Fruit fly (Drosophila melanogaster) whole organism, prepupa: ENCODE results near the gene agt.

ENCODE experiments used
- CG10631 ChIP-seq: fragments of 200-800 bp; sonication (Bioruptor generic); optimal IDR thresholded peaks from 2 replicates; lab custom pipeline; 2016; ENCODE audit warnings: missing biosample characterization, missing genetic modification characterization
- CG10669 ChIP-seq: fragments of 200-800 bp; sonication (Bioruptor generic); optimal IDR thresholded peaks from 3 replicates; lab custom pipeline; 2018; ENCODE audit warnings: missing biosample characterization, mild to moderate bottlenecking, missing genetic modification characterization, moderate library complexity
- CG11294 ChIP-seq: fragments of 200-800 bp; sonication (Bioruptor generic); IDR thresholded peaks from 2 replicates; pipeline ENCODE4 v1.3.6; 2022; ENCODE audit warnings: missing biosample characterization, missing genetic modification characterization
- CG11902 ChIP-seq: fragments of 200-800 bp; sonication (Bioruptor generic); optimal IDR thresholded peaks from 3 replicates; lab custom pipeline; 2016; ENCODE audit warnings: missing biosample characterization, missing genetic modification characterization
- CG15336 ChIP-seq: fragments of 200-800 bp; sonication (Bioruptor generic); IDR thresholded peaks from 2 replicates; pipeline ENCODE4 v1.3.6; 2022; ENCODE audit warnings: missing biosample characterization, missing genetic modification characterization
- CG1621 ChIP-seq: fragments of 200-800 bp; sonication (Bioruptor generic); optimal IDR thresholded peaks from 3 replicates; lab custom pipeline; 2018; ENCODE audit warnings: missing biosample characterization, mild to moderate bottlenecking, missing genetic modification characterization
- CG16779 ChIP-seq: fragments of 200-800 bp; sonication (Bioruptor generic); optimal IDR thresholded peaks from 3 replicates; lab custom pipeline; 2017; ENCODE audit warnings: missing biosample characterization, mild to moderate bottlenecking, missing genetic modification characterization
- CG3032 ChIP-seq: fragments of 200-800 bp; optimal IDR thresholded peaks from 2 replicates; lab custom pipeline; 2019; ENCODE audit warnings: missing biosample characterization, mild to moderate bottlenecking, missing genetic modification characterization, moderate library complexity
- CG4318 ChIP-seq: fragments of 200-800 bp; sonication (Bioruptor generic); optimal IDR thresholded peaks from 3 replicates; lab custom pipeline; 2017; ENCODE audit warnings: missing biosample characterization, mild to moderate bottlenecking, missing genetic modification characterization
- CG6163 ChIP-seq: fragments of 200-800 bp; sonication (Bioruptor generic); IDR thresholded peaks from 3 replicates; pipeline ENCODE4 v1.3.6; 2022; ENCODE audit warnings: missing biosample characterization, missing genetic modification characterization
- CG6276 ChIP-seq: fragments of 200-800 bp; sonication (Bioruptor generic); optimal IDR thresholded peaks from 2 replicates; lab custom pipeline; 2017; ENCODE audit warnings: missing biosample characterization, mild to moderate bottlenecking, missing genetic modification characterization
- CG6854 ChIP-seq: fragments of 200-800 bp; sonication (Bioruptor generic); optimal IDR thresholded peaks from 2 replicates; lab custom pipeline; 2017; ENCODE audit warnings: missing biosample characterization, mild to moderate bottlenecking, missing genetic modification characterization
- CG7368 ChIP-seq: fragments of 200-800 bp; sonication (Bioruptor generic); optimal IDR thresholded peaks from 3 replicates; lab custom pipeline; 2016; ENCODE audit warnings: missing biosample characterization, missing genetic modification characterization
- CG8632 ChIP-seq: fragments of 200-800 bp; sonication (Bioruptor generic); optimal IDR thresholded peaks from 3 replicates; lab custom pipeline; 2016; ENCODE audit warnings: missing biosample characterization, missing genetic modification characterization
- CG9139 ChIP-seq: fragments of 200-800 bp; sonication (Bioruptor generic); optimal IDR thresholded peaks from 3 replicates; lab custom pipeline; 2017; ENCODE audit warnings: missing biosample characterization, mild to moderate bottlenecking, missing genetic modification characterization
- Eip78C ChIP-seq: fragments of 200-800 bp; sonication (Bioruptor generic); peaks from one replicate; lab custom pipeline; 2016; ENCODE audit warnings: missing biosample characterization, missing genetic modification characterization
- Eip93F ChIP-seq: fragments of 200-800 bp; sonication (Bioruptor generic); optimal IDR thresholded peaks from 2 replicates; lab custom pipeline; 2016; ENCODE audit warnings: missing biosample characterization, mild to moderate bottlenecking, missing genetic modification characterization
- Ets96B ChIP-seq: fragments of 200-800 bp; optimal IDR thresholded peaks from 2 replicates; lab custom pipeline; 2019; ENCODE audit warnings: missing biosample characterization, mild to moderate bottlenecking, missing genetic modification characterization, moderate library complexity
- Gug ChIP-seq: fragments of 200-800 bp; sonication (Bioruptor generic); IDR thresholded peaks from 2 replicates; pipeline ENCODE4 v1.3.6; 2022; ENCODE audit warnings: missing biosample characterization, missing genetic modification characterization
- Hr4 ChIP-seq: fragments of 200-800 bp; sonication (Bioruptor generic); optimal IDR thresholded peaks from 3 replicates; lab custom pipeline; 2016; ENCODE audit warnings: missing biosample characterization, missing genetic modification characterization
- Lpt ChIP-seq: fragments of 200-800 bp; sonication (Bioruptor generic); optimal IDR thresholded peaks from 3 replicates; lab custom pipeline; 2016; ENCODE audit warnings: missing biosample characterization, missing genetic modification characterization
- Met ChIP-seq: fragments of 200-800 bp; sonication (Bioruptor generic); optimal IDR thresholded peaks from 3 replicates; lab custom pipeline; 2016; ENCODE audit warnings: missing biosample characterization, missing genetic modification characterization
- OdsH ChIP-seq: fragments of 200-800 bp; sonication (Bioruptor generic); optimal IDR thresholded peaks from 3 replicates; lab custom pipeline; 2016; ENCODE audit warnings: missing biosample characterization, missing genetic modification characterization
- Smox ChIP-seq: fragments of 200-800 bp; sonication (Bioruptor generic); optimal IDR thresholded peaks from 3 replicates; lab custom pipeline; 2016; ENCODE audit warnings: missing biosample characterization, missing genetic modification characterization
- Sox14 ChIP-seq: fragments of 200-800 bp; sonication (Bioruptor generic); optimal IDR thresholded peaks from 3 replicates; lab custom pipeline; 2016; ENCODE audit warnings: missing biosample characterization, missing genetic modification characterization
- Sox15 ChIP-seq: fragments of 200-800 bp; sonication (Bioruptor generic); optimal IDR thresholded peaks from 3 replicates; lab custom pipeline; 2016; ENCODE audit warnings: missing biosample characterization, missing genetic modification characterization
- cyc ChIP-seq: fragments of 200-800 bp; sonication (Bioruptor generic); optimal IDR thresholded peaks from 3 replicates; lab custom pipeline; 2016; ENCODE audit warnings: missing biosample characterization, missing genetic modification characterization
- dac ChIP-seq: fragments of 200-800 bp; sonication (Bioruptor generic); optimal IDR thresholded peaks from 2 replicates; lab custom pipeline; 2017; ENCODE audit warnings: missing biosample characterization, mild to moderate bottlenecking, missing genetic modification characterization
- dsx ChIP-seq: fragments of 200-800 bp; optimal IDR thresholded peaks from 3 replicates; lab custom pipeline; 2019; ENCODE audit warnings: missing biosample characterization, mild to moderate bottlenecking, missing genetic modification characterization, moderate library complexity; ENCODE audit not compliant: poor library complexity, severe bottlenecking
- eg ChIP-seq: fragments of 200-800 bp; sonication (Bioruptor generic); IDR thresholded peaks from 3 replicates; pipeline ENCODE4 v1.3.6; 2022; ENCODE audit warnings: missing biosample characterization, missing genetic modification characterization
- esn ChIP-seq: fragments of 200-800 bp; sonication (Bioruptor generic); optimal IDR thresholded peaks from 2 replicates; lab custom pipeline; 2016; ENCODE audit warnings: missing biosample characterization, mild to moderate bottlenecking, missing genetic modification characterization, moderate library complexity
- fd85E ChIP-seq: fragments of 200-800 bp; sonication (Bioruptor generic); optimal IDR thresholded peaks from 3 replicates; lab custom pipeline; 2016; ENCODE audit warnings: missing biosample characterization, missing genetic modification characterization
- fkh ChIP-seq: fragments of 200-800 bp; sonication (Bioruptor generic); optimal IDR thresholded peaks from 3 replicates; lab custom pipeline; 2017; ENCODE audit warnings: missing biosample characterization, mild to moderate bottlenecking, missing genetic modification characterization, moderate library complexity
- lz ChIP-seq: fragments of 200-800 bp; sonication (Bioruptor generic); optimal IDR thresholded peaks from 3 replicates; lab custom pipeline; 2016; ENCODE audit warnings: missing biosample characterization, missing genetic modification characterization
- pdm3 ChIP-seq: fragments of 200-800 bp; sonication (Bioruptor generic); optimal IDR thresholded peaks from 3 replicates; lab custom pipeline; 2016; ENCODE audit warnings: missing biosample characterization, missing genetic modification characterization
- spab ChIP-seq: fragments of 200-800 bp; sonication (Bioruptor generic); optimal IDR thresholded peaks from 2 replicates; lab custom pipeline; 2017; ENCODE audit warnings: missing biosample characterization, mild to moderate bottlenecking, missing genetic modification characterization, missing genetic modification reagents
- topi ChIP-seq: fragments of 200-800 bp; sonication (Bioruptor generic); optimal IDR thresholded peaks from 3 replicates; lab custom pipeline; 2016; ENCODE audit warnings: missing biosample characterization, missing genetic modification characterization
- vri ChIP-seq: fragments of 200-800 bp; sonication (Bioruptor generic); optimal IDR thresholded peaks from 3 replicates; lab custom pipeline; 2016; ENCODE audit warnings: missing biosample characterization, mild to moderate bottlenecking, missing genetic modification characterization

The agt gene

DNA sequence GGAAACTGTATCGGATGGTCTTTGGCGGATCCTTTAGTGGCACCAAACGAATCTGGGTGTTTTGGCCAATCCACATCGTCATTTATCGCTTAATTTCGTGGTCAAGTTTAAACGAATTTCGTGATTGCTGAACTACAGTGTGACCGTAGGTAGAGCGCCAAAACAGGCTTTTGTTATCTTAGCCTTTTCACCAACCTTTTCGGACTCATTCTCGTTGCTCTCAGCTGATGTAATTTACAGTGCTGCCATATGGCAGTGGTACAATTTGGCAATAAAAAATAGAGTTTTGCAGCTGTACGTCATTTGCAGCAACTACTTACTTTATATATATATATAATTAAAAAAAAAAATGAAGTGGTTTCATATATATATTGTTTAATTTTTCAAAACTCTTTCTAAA is at the start of gene agt:
Gene agt, minus strand, starts transcription at position 160 of the 400 bp plus-strand sequence.
- TF ChIP-seq CG15336 (GFP tag; lab: Robert Waterston, UW) (0 out of 2 replicates have a peak, but pooled peaks have one; percentile 16), CG3032 (peak; percentile 8), vri (GFP tag; lab: Kevin White, UChicago) (no peak), Sox15 (GFP tag; lab: Kevin White, UChicago) (no peak), Smox (GFP tag; lab: Kevin White, UChicago) (no peak), Eip93F (GFP tag; lab: Kevin White, UChicago) (no peak), esn (GFP tag; lab: Kevin White, UChicago) (peak; percentile 10), spab (GFP tag; lab: Kevin White, UChicago) (no peak), Eip78C (GFP tag; lab: Kevin White, UChicago) (no peak), CG6854 (no peak), dsx (GFP tag; lab: Kevin White, UChicago) (no peak), Hr4 (no peak), cyc (GFP tag; lab: Kevin White, UChicago) (no peak), CG16779 (tag; lab: Kevin White, UChicago) (no peak), CG6163 (GFP tag; lab: Robert Waterston, UW) (no peak), CG9139 (no peak), CG10669 (no peak), Lpt (GFP tag; lab: Kevin White, UChicago) (no peak), OdsH (no peak), CG1621 (tag; lab: Kevin White, UChicago) (no peak)

DNA sequence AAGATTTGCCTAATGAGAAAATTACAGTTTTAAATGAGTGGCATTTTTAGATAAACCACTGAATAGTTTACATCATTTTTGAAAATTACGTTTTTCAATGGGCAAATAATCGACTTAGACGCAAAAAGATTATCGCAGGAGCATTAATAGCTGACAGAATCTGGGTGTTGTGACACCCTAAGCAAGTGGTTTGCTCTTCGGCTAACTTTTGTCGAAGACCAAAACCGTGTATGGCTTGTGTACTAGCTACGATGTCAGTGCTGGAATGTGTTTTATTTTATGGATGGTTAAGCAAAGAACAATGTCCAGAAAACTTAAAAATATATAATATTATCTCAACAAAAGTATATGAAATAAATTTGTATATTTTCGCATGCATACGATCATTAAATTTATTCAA is 49.0 kb upstream of the agt start:
- no peak for TF ChIP-seq eg (GFP tag; lab: Robert Waterston, UW)
- TF ChIP-seq fkh (GFP tag; lab: Kevin White, UChicago): no peak
- no peak for TF ChIP-seq CG3032
- no peak for TF ChIP-seq pdm3 (GFP tag; lab: Kevin White, UChicago)
- no peak for TF ChIP-seq fd85E
- TF ChIP-seq Gug (GFP tag; lab: Robert Waterston, UW): no peak
- TF ChIP-seq dac (GFP tag; lab: Kevin White, UChicago): no peak
- no peak for TF ChIP-seq spab (GFP tag; lab: Kevin White, UChicago)

DNA sequence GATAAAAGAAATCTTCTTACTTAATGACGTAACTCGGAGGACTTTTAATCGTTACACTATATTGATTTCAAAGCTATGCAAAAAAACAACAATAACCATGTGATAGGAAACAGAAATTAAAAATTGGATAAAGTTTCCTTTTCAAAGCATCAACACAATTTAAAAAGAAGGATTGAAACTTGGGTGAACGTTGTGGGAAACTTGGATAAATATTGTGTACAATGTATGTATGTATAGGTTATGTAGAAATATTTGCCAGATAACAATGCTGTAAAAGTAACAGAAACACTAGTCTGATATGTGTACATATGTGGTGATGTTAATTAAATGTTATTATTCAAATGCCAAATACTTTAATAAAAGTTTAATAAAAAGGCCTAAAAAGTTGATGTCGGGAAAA is 46.4 kb upstream of the agt start:
- TF ChIP-seq Eip93F (GFP tag; lab: Kevin White, UChicago) (no peak), CG16779 (tag; lab: Kevin White, UChicago) (no peak), CG11902 (GFP tag; lab: Kevin White, UChicago) (no peak), pdm3 (GFP tag; lab: Kevin White, UChicago) (no peak), lz (GFP tag; lab: Kevin White, UChicago) (no peak), CG1621 (tag; lab: Kevin White, UChicago) (no peak), Ets96B (tag; lab: Kevin White, UChicago) (no peak), CG11294 (GFP tag; lab: Robert Waterston, UW) (no peak), Lpt (GFP tag; lab: Kevin White, UChicago) (no peak)
- TF ChIP-seq, all 60 proteins: peak for 0

DNA sequence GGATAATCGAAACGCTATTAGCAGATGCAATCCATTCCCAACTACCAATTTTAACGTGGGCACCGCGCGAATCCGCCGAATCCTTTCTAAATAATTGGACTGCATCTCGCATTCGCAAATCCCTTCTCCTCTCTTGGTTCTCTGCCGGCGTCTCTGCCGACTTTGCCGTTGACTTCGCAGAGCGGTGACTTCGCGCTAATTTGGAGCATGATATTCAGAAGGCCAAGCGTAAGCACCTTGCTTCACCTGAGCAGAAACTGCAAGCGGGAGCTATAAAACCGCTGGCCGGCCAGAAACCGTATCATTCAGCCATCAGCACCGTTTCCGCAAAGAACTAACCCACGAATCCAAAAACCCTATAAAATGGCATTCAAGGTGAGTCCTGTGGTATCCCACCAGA is 43.9 kb upstream of the agt start, which contains the start of gene Ccp84Aa:
Gene Ccp84Aa, plus strand, starts transcription at position 301 of the 400 bp plus-strand sequence.
- TF ChIP-seq fd85E: no peak
- no peak for TF ChIP-seq CG8632 (GFP tag; lab: Kevin White, UChicago)
- no peak for TF ChIP-seq CG10631 (GFP tag; lab: Kevin White, UChicago)
- TF ChIP-seq CG7368 (GFP tag; lab: Kevin White, UChicago): no peak
- TF ChIP-seq Met (GFP tag; lab: Kevin White, UChicago): no peak
- TF ChIP-seq CG10669: no peak
- TF ChIP-seq CG1621 (tag; lab: Kevin White, UChicago): no peak
- TF ChIP-seq CG4318 (GFP tag; lab: Kevin White, UChicago): no peak
- no peak for TF ChIP-seq pdm3 (GFP tag; lab: Kevin White, UChicago)
- TF ChIP-seq CG15336 (GFP tag; lab: Robert Waterston, UW): no peak
- TF ChIP-seq topi: no peak
- TF ChIP-seq lz (GFP tag; lab: Kevin White, UChicago): no peak
- no peak for TF ChIP-seq Sox14 (GFP tag; lab: Kevin White, UChicago)
- no peak for TF ChIP-seq cyc (GFP tag; lab: Kevin White, UChicago)
- no peak for TF ChIP-seq CG6276 (GFP tag; lab: Kevin White, UChicago)
- TF ChIP-seq CG11902 (GFP tag; lab: Kevin White, UChicago): no peak
